Worm (Caenorhabditis elegans) whole organism, early embryonic: Measurements from ENCODE around the gene evl-14.

Source experiments
- F13C5.2 ChIP-seq: sonication (generic microtip); optimal IDR thresholded peaks from 2 replicates; lab custom pipeline; 2017; ENCODE audit warnings: mild to moderate bottlenecking, missing genetic modification characterization, inconsistent platforms, missing compliant biosample characterization
- aly-1 ChIP-seq: sonication (generic microtip); optimal IDR thresholded peaks from 2 replicates; lab custom pipeline; 2016; ENCODE audit warnings: missing genetic modification characterization, missing compliant biosample characterization

- TF ChIP-seq F13C5.2: no peak
- no peak for TF ChIP-seq aly-1
Observed at ce11 chrIII:4276277-4276676, 36.7 kb downstream of the evl-14 start.
